Fruit fly (Drosophila melanogaster): ENCODE measurements around the gene Noc1.

Noc1 gene

dm6 chr3L:11074043-11074853 lies at the start of gene Noc1, which contains the start of gene Pfdn2 (continued):
- TF ChIP-seq scrt (GFP tag; optimal IDR thresholded peaks at IDR 0.05) (no peak), ato (GFP tag; IDR thresholded peaks at IDR 0.05; ENCODE audit: partially characterized antibody) (no peak), gt (GFP tag; IDR thresholded peaks at IDR 0.05) (no peak), Camta (GFP tag; optimal IDR thresholded peaks at IDR 0.05) (no peak), CG13123 (GFP tag; optimal IDR thresholded peaks at IDR 0.05) (no peak), pho (GFP tag; optimal IDR thresholded peaks at IDR 0.05) (no peak), fd102C (GFP tag; optimal IDR thresholded peaks at IDR 0.05) (no peak), ATbp (GFP tag; optimal IDR thresholded peaks at IDR 0.05) (no peak), Poxn (GFP tag; IDR thresholded peaks at IDR 0.05) (no peak), Eip74EF (GFP tag; optimal IDR thresholded peaks at IDR 0.05) (no peak), Pdp1 (GFP tag; optimal IDR thresholded peaks at IDR 0.05) (peak in 1 of 2 experiments; percentile 3), CG32767 (GFP tag; IDR thresholded peaks at IDR 0.05) (0 out of 2 replicates have a peak, but pooled peaks have one; percentile 30), dpn (GFP tag; optimal IDR thresholded peaks at IDR 0.05) (peak in 1 of 2 experiments; percentile 67), CG6689 (GFP tag; IDR thresholded peaks at IDR 0.05) (peak; percentile 36; the same call in 1 of the 2 replicates), tap (tag; optimal IDR thresholded peaks at IDR 0.05) (no peak), CG3847 (GFP tag; IDR thresholded peaks at IDR 0.05) (0 out of 2 replicates have a peak, but pooled peaks have one; percentile 26), CG4328 (GFP tag; optimal IDR thresholded peaks at IDR 0.05) (no peak), HLH3B (GFP tag; IDR thresholded peaks at IDR 0.05) (no peak), Lim3 (GFP tag; IDR thresholded peaks at IDR 0.05) (no peak), HLH4C (GFP tag; IDR thresholded peaks at IDR 0.05; ENCODE audit: partially characterized antibody) (no peak), HLHmδ (GFP tag; optimal IDR thresholded peaks at IDR 0.05) (no peak), Hr3 (GFP tag; optimal IDR thresholded peaks at IDR 0.05) (peak; percentile 83), insv (GFP tag; optimal IDR thresholded peaks at IDR 0.05) (no peak), CG6813 (GFP tag; optimal IDR thresholded peaks at IDR 0.05) (no peak), CG2875 (GFP tag; optimal IDR thresholded peaks at IDR 0.05) (no peak), pita (GFP tag; optimal IDR thresholded peaks at IDR 0.05) (no peak), vfl (GFP tag; optimal IDR thresholded peaks at IDR 0.05) (no peak), CG2116 (GFP tag; optimal IDR thresholded peaks at IDR 0.05) (peak; percentile 18), Med (GFP tag) (peak; percentile 76), CG7987 (GFP tag; optimal IDR thresholded peaks at IDR 0.05) (no peak), seq (GFP tag; IDR thresholded peaks at IDR 0.05) (no peak), CG1602 (GFP tag; optimal IDR thresholded peaks at IDR 0.05) (peak; percentile 55), gcm (GFP tag; optimal IDR thresholded peaks at IDR 0.05) (no peak), CG12236 (GFP tag; optimal IDR thresholded peaks at IDR 0.05) (no peak), gsb-n (tag; optimal IDR thresholded peaks at IDR 0.05) (no peak), zfh2 (GFP tag; optimal IDR thresholded peaks at IDR 0.05) (peak; percentile 27), CG10431 (GFP tag; optimal IDR thresholded peaks at IDR 0.05) (no peak), CG6254 (GFP tag; optimal IDR thresholded peaks at IDR 0.05) (no peak), CG4820 (GFP tag; optimal IDR thresholded peaks at IDR 0.05) (peak; percentile 34), dysf (GFP tag; IDR thresholded peaks at IDR 0.05) (peak; percentile 60; the same call in 2 of the 3 replicates), CG34422 (GFP tag; IDR thresholded peaks at IDR 0.05) (peak; percentile 35; the same call in 1 of the 3 replicates), fu2 (GFP tag; optimal IDR thresholded peaks at IDR 0.05) (no peak), fru (optimal IDR thresholded peaks at IDR 0.05) (no peak), ab (GFP tag; optimal IDR thresholded peaks at IDR 0.05) (no peak), tna (GFP tag; IDR thresholded peaks at IDR 0.05; ENCODE audit: partially characterized antibody) (no peak), knrl (GFP tag; IDR thresholded peaks at IDR 0.05; ENCODE audit: partially characterized antibody) (no peak), jing (GFP tag; optimal IDR thresholded peaks at IDR 0.05) (no peak), Sin3A (optimal IDR thresholded peaks at IDR 0.05) (peak; percentile 5), CG17385 (GFP tag; optimal IDR thresholded peaks at IDR 0.05) (peak; percentile 35)
